Fruit fly (Drosophila melanogaster) whole organism, embryonic: Measurements from ENCODE around the gene CG8142.
A peak's percentile ranks its signal among the peaks of the same experiment; 100 is the strongest.

Experiments used
- Asciz ChIP-seq: fragments of 200-800 bp; sonication (Bioruptor generic); optimal IDR thresholded peaks from 2 replicates; lab custom pipeline; 2017; ENCODE audit warnings: missing biosample characterization, mild to moderate bottlenecking, missing genetic modification characterization, missing genetic modification reagents
- C15 ChIP-seq: fragments of 200-800 bp; sonication (Bioruptor generic); IDR thresholded peaks from 3 replicates; pipeline ENCODE4 v1.3.6; 2022; ENCODE audit warnings: missing biosample characterization, missing genetic modification characterization
- CG10274 ChIP-seq: fragments of 200-800 bp; sonication (Bioruptor generic); optimal IDR thresholded peaks from 3 replicates; lab custom pipeline; 2017; ENCODE audit warnings: missing biosample characterization, mild to moderate bottlenecking, missing genetic modification characterization
- CG10366 ChIP-seq: fragments of 200-800 bp; sonication (Bioruptor generic); IDR thresholded peaks from 2 replicates; pipeline ENCODE4 v1.3.6; 2022; ENCODE audit warnings: missing biosample characterization, missing genetic modification characterization
- CG11247 ChIP-seq: fragments of 200-800 bp; sonication (Bioruptor generic); IDR thresholded peaks from 2 replicates; pipeline ENCODE4 v1.3.6; 2022; ENCODE audit warnings: missing biosample characterization, missing genetic modification characterization
- CG12769 ChIP-seq: fragments of 200-800 bp; sonication (Bioruptor generic); optimal IDR thresholded peaks from 2 replicates; lab custom pipeline; 2019; ENCODE audit warnings: missing biosample characterization, mild to moderate bottlenecking, missing genetic modification characterization, moderate library complexity
- CG14050 ChIP-seq: fragments of 200-800 bp; sonication (Bioruptor generic); IDR thresholded peaks from 3 replicates; pipeline ENCODE4 v1.3.6; 2022; ENCODE audit warnings: missing biosample characterization, missing genetic modification characterization
- CG15696 ChIP-seq: fragments of 200-800 bp; sonication (Bioruptor generic); optimal IDR thresholded peaks from 2 replicates; lab custom pipeline; 2019; ENCODE audit warnings: missing biosample characterization, mild to moderate bottlenecking, missing genetic modification characterization, moderate library complexity
- CG1647 ChIP-seq: fragments of 200-800 bp; sonication (Bioruptor generic); optimal IDR thresholded peaks from 3 replicates; lab custom pipeline; 2016; ENCODE audit warnings: missing biosample characterization, missing genetic modification characterization
- CG17328 ChIP-seq: fragments of 200-800 bp; sonication (Bioruptor generic); IDR thresholded peaks from 2 replicates; pipeline ENCODE4 v1.3.6; 2022; ENCODE audit warnings: missing biosample characterization, missing genetic modification characterization
- CG17361 ChIP-seq: fragments of 200-800 bp; sonication (Bioruptor generic); IDR thresholded peaks from 3 replicates; pipeline ENCODE4 v1.3.6; 2022; ENCODE audit warnings: missing biosample characterization, missing genetic modification characterization
- CG18619 ChIP-seq: fragments of 200-800 bp; sonication (Bioruptor generic); optimal IDR thresholded peaks from 3 replicates; lab custom pipeline; 2017; ENCODE audit warnings: missing biosample characterization, mild to moderate bottlenecking, missing genetic modification characterization
- CG2712 ChIP-seq: fragments of 200-800 bp; optimal IDR thresholded peaks from 3 replicates; lab custom pipeline; 2019; ENCODE audit warnings: missing biosample characterization, mild to moderate bottlenecking, missing genetic modification characterization, moderate library complexity
- CG34422 ChIP-seq: fragments of 200-800 bp; sonication (Bioruptor generic); IDR thresholded peaks from 3 replicates; pipeline ENCODE4 v1.3.6; 2022; ENCODE audit warnings: missing biosample characterization, missing genetic modification characterization
- CG42726 ChIP-seq: fragments of 200-800 bp; sonication (Bioruptor generic); IDR thresholded peaks from 2 replicates; pipeline ENCODE4 v1.3.6; 2022; ENCODE audit warnings: missing biosample characterization, missing genetic modification characterization; ENCODE audit not compliant: partially characterized antibody
- CG6689 ChIP-seq: fragments of 200-800 bp; sonication (Bioruptor generic); IDR thresholded peaks from 2 replicates; pipeline ENCODE4 v1.3.6; 2022; ENCODE audit warnings: missing biosample characterization, missing genetic modification characterization
- CG6791 ChIP-seq: fragments of 200-800 bp; sonication (Bioruptor generic); IDR thresholded peaks from 3 replicates; pipeline ENCODE4 v1.3.6; 2022; ENCODE audit warnings: missing biosample characterization, missing genetic modification characterization; ENCODE audit not compliant: partially characterized antibody
- CG7839 ChIP-seq: fragments of 200-800 bp; sonication (Bioruptor generic); optimal IDR thresholded peaks from 3 replicates; lab custom pipeline; 2018; ENCODE audit warnings: missing biosample characterization, mild to moderate bottlenecking, missing genetic modification characterization, moderate library complexity
- CG9797 ChIP-seq: fragments of 200-800 bp; sonication (Bioruptor generic); optimal IDR thresholded peaks from 3 replicates; lab custom pipeline; 2018; ENCODE audit warnings: missing biosample characterization, mild to moderate bottlenecking, missing genetic modification characterization
- CG9817 ChIP-seq: fragments of 200-800 bp; sonication (Bioruptor generic); optimal IDR thresholded peaks from 2 replicates; lab custom pipeline; 2018; ENCODE audit warnings: missing biosample characterization, mild to moderate bottlenecking, missing genetic modification characterization, moderate library complexity
- CG9932 ChIP-seq: fragments of 200-800 bp; sonication (Bioruptor generic); IDR thresholded peaks from 2 replicates; pipeline ENCODE4 v1.3.6; 2022; ENCODE audit warnings: missing biosample characterization, missing genetic modification characterization
- CHES-1-like ChIP-seq: fragments of 200-800 bp; sonication (Bioruptor generic); optimal IDR thresholded peaks from 2 replicates; lab custom pipeline; 2016; ENCODE audit warnings: missing biosample characterization, missing genetic modification characterization
- CTCF ChIP-seq: fragments of 200-800 bp; sonication (Bioruptor generic); optimal IDR thresholded peaks from 2 replicates; lab custom pipeline; 2017; ENCODE audit warnings: missing biosample characterization, mild to moderate bottlenecking, missing genetic modification characterization, moderate library complexity
- Dbx ChIP-seq: fragments of 200-800 bp; sonication (Bioruptor generic); IDR thresholded peaks from 3 replicates; pipeline ENCODE4 v1.3.6; 2022; ENCODE audit warnings: missing biosample characterization, missing genetic modification characterization
- E2f1 ChIP-seq: fragments of 200-800 bp; sonication (Bioruptor generic); IDR thresholded peaks from 2 replicates; pipeline ENCODE4 v1.3.6; 2022; ENCODE audit warnings: missing biosample characterization, missing genetic modification characterization
- Ets65A ChIP-seq: fragments of 200-800 bp; sonication (Bioruptor generic); peaks from one replicate; lab custom pipeline; 2016; ENCODE audit warnings: missing biosample characterization, missing genetic modification characterization
- Fer2 ChIP-seq: fragments of 200-800 bp; sonication (Bioruptor generic); optimal IDR thresholded peaks from 2 replicates; lab custom pipeline; 2018; ENCODE audit warnings: missing biosample characterization, mild to moderate bottlenecking, missing genetic modification characterization, moderate library complexity
- Med ChIP-seq: fragments of 200-800 bp; sonication (Bioruptor generic); peaks from one replicate; lab custom pipeline; 2016; ENCODE audit warnings: missing biosample characterization, missing genetic modification characterization, mild to moderate bottlenecking, inconsistent platforms, moderate library complexity
- Nf-YB ChIP-seq: fragments of 200-800 bp; sonication (Bioruptor generic); optimal IDR thresholded peaks from 3 replicates; lab custom pipeline; 2019; ENCODE audit warnings: missing biosample characterization, mild to moderate bottlenecking, missing genetic modification characterization, moderate library complexity
- PHDP ChIP-seq: fragments of 200-800 bp; sonication (Bioruptor generic); optimal IDR thresholded peaks from 3 replicates; lab custom pipeline; 2018; ENCODE audit warnings: missing biosample characterization, mild to moderate bottlenecking, missing genetic modification characterization, moderate library complexity
- Pdp1 ChIP-seq, 2 experiments: fragments of 200-800 bp; sonication (Bioruptor generic); optimal IDR thresholded peaks; 3 replicates each; lab custom pipeline; 2016; ENCODE audit warnings: missing biosample characterization in 2 of 2, missing genetic modification characterization in 2 of 2, mild to moderate bottlenecking in 1 of 2, moderate library complexity in 1 of 2
- Rfx ChIP-seq: fragments of 200-800 bp; sonication (Bioruptor generic); IDR thresholded peaks from 2 replicates; pipeline ENCODE4 v1.3.6; 2022; ENCODE audit warnings: missing biosample characterization, missing genetic modification characterization
- Usf ChIP-seq: fragments of 200-800 bp; sonication (Bioruptor generic); optimal IDR thresholded peaks from 2 replicates; lab custom pipeline; 2017; ENCODE audit warnings: missing genotype, missing biosample characterization, missing genetic modification characterization
- ab ChIP-seq: fragments of 200-800 bp; sonication (Bioruptor generic); optimal IDR thresholded peaks from 2 replicates; lab custom pipeline; 2016; ENCODE audit warnings: missing biosample characterization, missing genetic modification characterization
- bsh ChIP-seq, 2 experiments: fragments of 200-800 bp; sonication (Bioruptor generic); optimal IDR thresholded peaks; 2 replicates each; lab custom pipeline; 2017 to 2018; ENCODE audit warnings: mild to moderate bottlenecking in 2 of 2, missing biosample characterization in 2 of 2, missing genetic modification characterization in 2 of 2, moderate library complexity in 1 of 2
- chif ChIP-seq, 2 experiments: fragments of 200-800 bp; sonication (Bioruptor generic); optimal IDR thresholded peaks; 3 replicates each; lab custom pipeline; 2016; ENCODE audit warnings: missing biosample characterization in 2 of 2, missing genetic modification characterization in 2 of 2
- cwo ChIP-seq: fragments of 200-800 bp; sonication (Bioruptor generic); optimal IDR thresholded peaks from 3 replicates; lab custom pipeline; 2017; ENCODE audit warnings: missing biosample characterization, missing genetic modification characterization, mild to moderate bottlenecking, moderate library complexity, missing genetic modification reagents
- esg ChIP-seq: fragments of 200-800 bp; sonication (Bioruptor generic); conservative IDR thresholded peaks from 2 replicates; pipeline ENCODE4 v1.3.6; 2022; ENCODE audit warnings: missing biosample characterization, missing genetic modification characterization
- eyg ChIP-seq: fragments of 200-800 bp; sonication (Bioruptor generic); optimal IDR thresholded peaks from 3 replicates; lab custom pipeline; 2016; ENCODE audit warnings: missing biosample characterization, missing genetic modification characterization
- hth ChIP-seq: fragments of >200 bp; optimal IDR thresholded peaks from 2 replicates; lab custom pipeline; 2017; ENCODE audit warnings: inconsistent platforms
- lilli ChIP-seq: fragments of 200-800 bp; sonication (Bioruptor generic); optimal IDR thresholded peaks from 3 replicates; lab custom pipeline; 2016; ENCODE audit warnings: missing biosample characterization, missing genetic modification characterization
- lmd ChIP-seq: fragments of 200-800 bp; sonication (Bioruptor generic); IDR thresholded peaks from 2 replicates; pipeline ENCODE4 v1.3.6; 2022; ENCODE audit warnings: missing biosample characterization, missing genetic modification characterization
- pzg ChIP-seq: fragments of 200-800 bp; sonication (Bioruptor generic); optimal IDR thresholded peaks from 3 replicates; lab custom pipeline; 2018; ENCODE audit warnings: missing biosample characterization, mild to moderate bottlenecking, missing genetic modification characterization, moderate library complexity
- run ChIP-seq: fragments of 200-800 bp; sonication (Bioruptor generic); optimal IDR thresholded peaks from 3 replicates; lab custom pipeline; 2018; ENCODE audit warnings: missing biosample characterization, mild to moderate bottlenecking, missing genetic modification characterization
- schlank ChIP-seq: fragments of 200-800 bp; sonication (Bioruptor generic); optimal IDR thresholded peaks from 2 replicates; lab custom pipeline; 2018; ENCODE audit warnings: missing biosample characterization, mild to moderate bottlenecking, missing genetic modification characterization
- tap ChIP-seq: fragments of 200-800 bp; optimal IDR thresholded peaks from 3 replicates; lab custom pipeline; 2019; ENCODE audit warnings: missing biosample characterization, mild to moderate bottlenecking, missing genetic modification characterization, moderate library complexity
- tx ChIP-seq: fragments of 200-800 bp; sonication (Bioruptor generic); optimal IDR thresholded peaks from 2 replicates; lab custom pipeline; 2016; ENCODE audit warnings: missing biosample characterization, missing genetic modification characterization

Gene CG8142

dm6 chrX:17882769-17883168 is 38.3 kb upstream of the CG8142 start:
- TF ChIP-seq cwo (GFP tag; lab: Kevin White, UChicago) = peak; percentile 13
- peak; percentile 86 for TF ChIP-seq CTCF (GFP tag; lab: Kevin White, UChicago)
- TF ChIP-seq hth (lab: Kevin White, UChicago) = no peak
- TF ChIP-seq esg = no peak
- TF ChIP-seq Med (GFP tag; lab: Kevin White, UChicago) = peak; percentile 7
- no peak for TF ChIP-seq Asciz (GFP tag; lab: Kevin White, UChicago)

DNA sequence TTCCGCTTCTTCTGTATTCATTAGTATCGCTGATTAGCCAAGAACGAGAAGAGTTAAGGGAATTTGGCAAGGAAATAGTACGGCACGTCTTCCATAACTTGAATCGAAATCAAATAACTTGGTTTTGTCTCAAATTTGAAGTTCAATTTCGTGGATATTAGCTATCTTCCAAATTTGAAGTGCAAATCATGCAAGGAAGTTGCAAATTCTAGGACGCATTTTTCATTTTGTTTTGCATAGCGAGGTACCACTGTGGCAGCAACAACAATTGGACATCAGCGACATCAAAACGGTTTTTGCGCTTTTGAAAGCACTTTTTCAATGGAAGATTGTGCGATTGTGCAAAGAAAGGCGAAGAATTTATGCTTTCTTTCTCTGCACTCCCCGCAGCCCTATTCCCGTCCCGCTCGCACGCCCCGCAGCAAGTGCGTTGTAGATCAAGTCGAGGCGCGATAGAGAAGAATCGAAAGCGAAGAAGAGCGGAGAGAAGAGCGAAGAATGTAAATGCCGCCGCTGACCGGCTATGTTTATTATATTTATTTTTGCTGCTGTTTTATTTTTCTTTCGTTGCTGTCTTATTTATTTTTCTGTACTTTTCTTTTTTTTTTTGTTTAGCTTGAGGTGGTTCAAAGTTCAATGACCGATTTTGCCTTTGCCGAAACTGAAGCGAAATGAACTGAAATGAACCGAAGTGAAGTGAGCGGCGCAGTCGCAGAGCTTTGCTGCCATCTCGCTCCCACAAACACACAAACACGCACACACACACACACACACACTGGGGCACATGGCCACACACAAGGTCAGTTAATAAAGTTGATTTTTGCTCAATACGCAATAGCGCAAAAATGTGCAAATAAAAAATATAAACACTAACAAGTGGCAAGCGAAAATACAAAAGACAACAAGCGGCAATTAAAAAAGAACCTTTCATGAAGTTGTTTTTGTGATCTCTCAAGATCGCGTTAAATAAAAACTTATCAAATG is 36.9 kb upstream of the CG8142 start:
- no peak for TF ChIP-seq CG6689
- TF ChIP-seq CG34422 = peak; percentile 23; the same call in 1 of the 3 replicates
- TF ChIP-seq schlank (tag; lab: Kevin White, UChicago) = peak; percentile 68
- TF ChIP-seq CG9817 (tag; lab: Kevin White, UChicago) = peak; percentile 64
- no peak for TF ChIP-seq CG9797 (GFP tag; lab: Kevin White, UChicago)
- TF ChIP-seq CG17328 (GFP tag; lab: Robert Waterston, UW) = 0 out of 2 replicates have a peak, but pooled peaks have one; percentile 21
- peak; percentile 16 for TF ChIP-seq CG18619 (GFP tag; lab: Kevin White, UChicago)
- peak; percentile 63 for TF ChIP-seq Usf
- TF ChIP-seq CHES-1-like (GFP tag; lab: Kevin White, UChicago) = peak; percentile 48
- TF ChIP-seq bsh (GFP tag; optimal IDR thresholded peaks at IDR 0.05; lab: Kevin White, UChicago) = peak in 1 of 2 experiments; percentile 10
- TF ChIP-seq CG7839 (tag; lab: Kevin White, UChicago) = peak; percentile 69
- TF ChIP-seq Ets65A (GFP tag; lab: Kevin White, UChicago) = peak; percentile 92
- TF ChIP-seq Rfx (GFP tag; lab: Robert Waterston, UW) = peak; percentile 84
- TF ChIP-seq CG10366 (GFP tag; lab: Robert Waterston, UW) = peak; percentile 62
- peak; percentile 31 to 39 for TF ChIP-seq Pdp1 (GFP tag; optimal IDR thresholded peaks at IDR 0.05; lab: Kevin White, UChicago)
- TF ChIP-seq CG17361 = peak; percentile 44; the same call in 2 of the 3 replicates
- peak; percentile 72; the same call in 2 of the 3 replicates for TF ChIP-seq Dbx (GFP tag; lab: Robert Waterston, UW)
- TF ChIP-seq tx = peak; percentile 16
- no peak for TF ChIP-seq run (tag; lab: Kevin White, UChicago)
- TF ChIP-seq eyg (GFP tag; lab: Kevin White, UChicago) = no peak
- no peak for TF ChIP-seq CG42726
- TF ChIP-seq CG1647 (GFP tag; lab: Kevin White, UChicago) = peak; percentile 47
- peak; percentile 71 for TF ChIP-seq lmd (GFP tag; lab: Robert Waterston, UW)
- TF ChIP-seq CG6791 = no peak
- TF ChIP-seq CG12769 (tag; lab: Kevin White, UChicago) = peak; percentile 89
- TF ChIP-seq ab = no peak
- TF ChIP-seq tap (tag; lab: Kevin White, UChicago) = peak; percentile 31
- TF ChIP-seq chif (GFP tag; optimal IDR thresholded peaks at IDR 0.05; lab: Kevin White, UChicago) = peak in 1 of 2 experiments; percentile 15
- TF ChIP-seq CG15696 = no peak
- peak; percentile 82 for TF ChIP-seq lilli (GFP tag; lab: Kevin White, UChicago)
- TF ChIP-seq PHDP (tag; lab: Kevin White, UChicago) = peak; percentile 41
- 0 out of 2 replicates have a peak, but pooled peaks have one; percentile 8 for TF ChIP-seq E2f1 (GFP tag; lab: Robert Waterston, UW)
- no peak for TF ChIP-seq Nf-YB (GFP tag; lab: Kevin White, UChicago)
- TF ChIP-seq CG10274 = peak; percentile 29
- TF ChIP-seq Fer2 (tag; lab: Kevin White, UChicago) = peak; percentile 27
- peak; percentile 35 for TF ChIP-seq CG2712 (tag; lab: Kevin White, UChicago)
- peak; percentile 48; the same call in 2 of the 3 replicates for TF ChIP-seq CG14050
- TF ChIP-seq CG9932 (GFP tag; lab: Robert Waterston, UW) = peak; percentile 82
- TF ChIP-seq CG11247 (GFP tag; lab: Robert Waterston, UW) = peak; percentile 44; the same call in 1 of the 2 replicates
- no peak for TF ChIP-seq pzg (GFP tag; lab: Kevin White, UChicago)
- TF ChIP-seq C15 = no peak
